Fruit fly (Drosophila melanogaster): ENCODE measurements around the gene CG16956.

- no peak for TF ChIP-seq CG8478 (optimal IDR thresholded peaks at IDR 0.05)
- TF ChIP-seq Dll (optimal IDR thresholded peaks at IDR 0.05), result no peak
- TF ChIP-seq usp (GFP tag; optimal IDR thresholded peaks at IDR 0.05), result no peak
- TF ChIP-seq EcR (GFP tag; optimal IDR thresholded peaks at IDR 0.05), result no peak
Observed at dm6 chr2L:13458991-13459731, 44.8 kb upstream of the CG16956 start, which contains the start of gene CG42810.

All from whole organism.